Worm (Caenorhabditis elegans) whole organism, L3 larva: ENCODE data around the gene T21C12.4.

Experiments used
- R02D3.7 ChIP-seq: fragments of 150-350 bp; optimal IDR thresholded peaks from 2 replicates; lab custom pipeline; 2014; ENCODE audit warnings: missing biosample characterization, missing genetic modification characterization
- ZK546.5 ChIP-seq: sonication (generic microtip); optimal IDR thresholded peaks from 2 replicates; lab custom pipeline; 2017; ENCODE audit warnings: missing biosample characterization, missing genetic modification characterization
- aly-2 ChIP-seq: fragments of 150-350 bp; optimal IDR thresholded peaks from 2 replicates; lab custom pipeline; 2014; ENCODE audit warnings: missing biosample characterization, missing genetic modification characterization
- ama-1 ChIP-seq: fragments of 150-350 bp; optimal IDR thresholded peaks from 2 replicates; lab custom pipeline; 2018
- ceh-28 ChIP-seq: fragments of 150-350 bp; optimal IDR thresholded peaks from 2 replicates; lab custom pipeline; 2014; ENCODE audit warnings: missing biosample characterization, missing genetic modification reagents, missing genetic modification characterization
- ceh-82 ChIP-seq: fragments of 150-350 bp; optimal IDR thresholded peaks from 2 replicates; lab custom pipeline; 2014; ENCODE audit warnings: missing biosample characterization, missing genetic modification characterization
- daf-12 ChIP-seq: fragments of 150-350 bp; optimal IDR thresholded peaks from 2 replicates; lab custom pipeline; 2014; ENCODE audit warnings: missing biosample characterization, missing genetic modification reagents, missing genetic modification characterization
- egl-27 ChIP-seq: sonication (generic microtip); optimal IDR thresholded peaks from 4 replicates; lab custom pipeline; 2017; ENCODE audit warnings: missing biosample characterization, missing genetic modification reagents, missing genetic modification characterization
- egl-5 ChIP-seq: fragments of 150-350 bp; optimal IDR thresholded peaks from 2 replicates; lab custom pipeline; 2017; ENCODE audit warnings: missing biosample characterization, missing genetic modification reagents, missing genetic modification characterization, inconsistent platforms
- elt-1 ChIP-seq: fragments of 150-350 bp; optimal IDR thresholded peaks from 2 replicates; lab custom pipeline; 2014; ENCODE audit warnings: missing biosample characterization, missing genetic modification characterization
- elt-2 ChIP-seq: sonication (generic microtip); optimal IDR thresholded peaks from 2 replicates; lab custom pipeline; 2016; ENCODE audit warnings: missing genetic modification reagents, mild to moderate bottlenecking, missing genetic modification characterization, missing compliant biosample characterization
- elt-3 ChIP-seq, 3 experiments: fragments of 150-350 bp in 1 of 3; sonication (generic microtip) in 2 of 3; optimal IDR thresholded peaks; 2 replicates in 2 of 3; 4 replicates in 1 of 3; lab custom pipeline; 2014 to 2017; ENCODE audit warnings: missing biosample characterization in 3 of 3, missing genetic modification characterization in 3 of 3
- eor-1 ChIP-seq, 2 experiments: fragments of 150-350 bp; optimal IDR thresholded peaks; 2 replicates each; lab custom pipeline; 2014 to 2018; ENCODE audit warnings: missing biosample characterization in 2 of 2, missing genetic modification characterization in 2 of 2
- fkh-2 ChIP-seq: fragments of 150-350 bp; optimal IDR thresholded peaks from 2 replicates; lab custom pipeline; 2014; ENCODE audit warnings: missing biosample characterization, missing genetic modification reagents, missing genetic modification characterization
- fos-1 ChIP-seq: fragments of 150-350 bp; optimal IDR thresholded peaks from 2 replicates; lab custom pipeline; 2014; ENCODE audit warnings: missing biosample characterization, missing genetic modification characterization
- hmg-11 ChIP-seq: sonication (generic microtip); optimal IDR thresholded peaks from 2 replicates; lab custom pipeline; 2016; ENCODE audit warnings: missing genetic modification characterization, missing compliant biosample characterization
- jun-1 ChIP-seq: fragments of 150-350 bp; optimal IDR thresholded peaks from 2 replicates; lab custom pipeline; 2014; ENCODE audit warnings: missing biosample characterization, missing genetic modification reagents, missing genetic modification characterization
- lsy-12 ChIP-seq: sonication (generic microtip); optimal IDR thresholded peaks from 2 replicates; lab custom pipeline; 2016; ENCODE audit warnings: mild to moderate bottlenecking, missing genetic modification characterization, missing compliant biosample characterization
- mdl-1 ChIP-seq: fragments of 150-350 bp; optimal IDR thresholded peaks from 2 replicates; lab custom pipeline; 2014; ENCODE audit warnings: missing biosample characterization, missing genetic modification characterization
- mml-1 ChIP-seq: fragments of 150-350 bp; sonication (generic microtip); optimal IDR thresholded peaks from 3 replicates; lab custom pipeline; 2014; ENCODE audit warnings: missing biosample characterization, missing genetic modification characterization
- nfya-1 ChIP-seq: sonication (generic microtip); optimal IDR thresholded peaks from 2 replicates; lab custom pipeline; 2017; ENCODE audit warnings: missing genetic modification characterization, mild to moderate bottlenecking, missing compliant biosample characterization, antibody characterized with exemption, moderate library complexity; ENCODE audit not compliant: insufficient read depth
- nhr-12 ChIP-seq: fragments of 150-350 bp; optimal IDR thresholded peaks from 2 replicates; lab custom pipeline; 2014; ENCODE audit warnings: missing biosample characterization, missing genetic modification characterization
- nhr-23 ChIP-seq: fragments of 150-350 bp; optimal IDR thresholded peaks from 2 replicates; lab custom pipeline; 2014; ENCODE audit warnings: missing biosample characterization, missing genetic modification reagents, missing genetic modification characterization
- nhr-25 ChIP-seq: sonication (generic microtip); optimal IDR thresholded peaks from 2 replicates; lab custom pipeline; 2017; ENCODE audit warnings: missing biosample characterization, missing genetic modification characterization
- nhr-28 ChIP-seq: fragments of 150-350 bp; optimal IDR thresholded peaks from 2 replicates; lab custom pipeline; 2014; ENCODE audit warnings: missing biosample characterization, missing genetic modification characterization
- nhr-43 ChIP-seq: sonication (generic microtip); optimal IDR thresholded peaks from 2 replicates; lab custom pipeline; 2016; ENCODE audit warnings: mild to moderate bottlenecking, missing genetic modification characterization, missing compliant biosample characterization; ENCODE audit not compliant: poor library complexity, severe bottlenecking
- nhr-67 ChIP-seq: fragments of 150-350 bp; optimal IDR thresholded peaks from 2 replicates; lab custom pipeline; 2014; ENCODE audit warnings: missing biosample characterization, missing genetic modification characterization
- nhr-77 ChIP-seq: fragments of 150-350 bp; optimal IDR thresholded peaks from 2 replicates; lab custom pipeline; 2014; ENCODE audit warnings: missing biosample characterization, missing genetic modification characterization
- pha-4 ChIP-seq: fragments of 150-350 bp; optimal IDR thresholded peaks from 2 replicates; lab custom pipeline; 2014; ENCODE audit warnings: missing biosample characterization, missing genetic modification reagents, missing genetic modification characterization
- pqm-1 ChIP-seq: fragments of 150-350 bp; optimal IDR thresholded peaks from 2 replicates; lab custom pipeline; 2017; ENCODE audit warnings: missing biosample characterization, missing genetic modification characterization, inconsistent platforms
- sea-2 ChIP-seq: fragments of 150-350 bp; sonication (generic microtip); optimal IDR thresholded peaks from 4 replicates; lab custom pipeline; 2014; ENCODE audit warnings: missing biosample characterization, missing genetic modification reagents, missing genetic modification characterization
- skn-1 ChIP-seq: fragments of 150-350 bp; optimal IDR thresholded peaks from 2 replicates; lab custom pipeline; 2014; ENCODE audit warnings: missing biosample characterization, missing genetic modification characterization
- snpc-4 ChIP-seq: fragments of 150-350 bp; optimal IDR thresholded peaks from 2 replicates; lab custom pipeline; 2014; ENCODE audit warnings: missing biosample characterization, missing genetic modification characterization
- unc-39 ChIP-seq: sonication (generic microtip); optimal IDR thresholded peaks from 4 replicates; lab custom pipeline; 2017; ENCODE audit warnings: missing biosample characterization, missing genetic modification characterization
- unc-62 ChIP-seq: fragments of 150-350 bp; sonication (generic microtip); optimal IDR thresholded peaks from 4 replicates; lab custom pipeline; 2014; ENCODE audit warnings: missing biosample characterization, missing genetic modification reagents, missing genetic modification characterization
- ztf-11 ChIP-seq: fragments of 150-350 bp; optimal IDR thresholded peaks from 2 replicates; lab custom pipeline; 2014; ENCODE audit warnings: missing biosample characterization, missing genetic modification characterization
- ztf-4 ChIP-seq: fragments of 150-350 bp; optimal IDR thresholded peaks from 2 replicates; lab custom pipeline; 2014; ENCODE audit warnings: missing biosample characterization, missing genetic modification characterization

The T21C12.4 gene

DNA sequence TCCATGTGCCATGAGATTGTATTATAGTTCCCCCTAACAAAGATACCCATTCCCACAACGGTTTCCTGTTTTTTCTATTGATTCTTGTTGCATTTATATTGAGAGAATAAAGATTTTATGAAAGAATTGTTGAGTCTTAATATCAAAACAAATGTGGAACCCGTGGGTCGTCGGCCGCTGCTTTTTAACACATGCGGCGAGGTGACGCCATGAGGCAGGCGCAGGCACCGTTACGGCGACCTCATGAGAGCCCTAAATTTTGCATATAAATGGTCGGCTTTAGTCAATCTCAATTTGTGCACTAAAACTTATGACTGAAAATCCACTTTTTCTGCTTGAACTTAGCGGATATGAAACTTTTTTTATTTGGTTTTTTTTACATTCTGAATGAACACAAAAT, 20.3 kb downstream of the T21C12.4 start:
- peak; percentile 10 for TF ChIP-seq nhr-23
- no peak for TF ChIP-seq unc-39 (tag; lab: Kevin White, UChicago)
- TF ChIP-seq nhr-28 (tag; lab: Kevin White, UChicago): no peak
- peak; percentile 2 for TF ChIP-seq elt-2
- TF ChIP-seq nhr-43 (tag; lab: Kevin White, UChicago): peak; percentile 14
- TF ChIP-seq ama-1 (lab: Kevin White, UChicago): peak; percentile 87
- peak; percentile 8 for TF ChIP-seq nhr-25 (tag; lab: Kevin White, UChicago)
- TF ChIP-seq, all 47 proteins: peak for 5

- peak; percentile 72 for TF ChIP-seq nhr-43 (tag; lab: Kevin White, UChicago)
- TF ChIP-seq ama-1 (lab: Kevin White, UChicago): peak; percentile 82
- TF ChIP-seq nhr-77 (tag; lab: Kevin White, UChicago): no peak
- no peak for TF ChIP-seq pha-4
- no peak for TF ChIP-seq hmg-11 (tag; lab: Kevin White, UChicago)
Measured at ce11 chrIII:10537003-10537402, 20.8 kb downstream of the T21C12.4 start.

ce11 chrIII:10536087-10536723, 21.6 kb downstream of the T21C12.4 start:
- TF ChIP-seq R02D3.7 (tag; lab: Kevin White, UChicago) (no peak), snpc-4 (peak; percentile 50), ama-1 (lab: Kevin White, UChicago) (peak; percentile 85)

DNA sequence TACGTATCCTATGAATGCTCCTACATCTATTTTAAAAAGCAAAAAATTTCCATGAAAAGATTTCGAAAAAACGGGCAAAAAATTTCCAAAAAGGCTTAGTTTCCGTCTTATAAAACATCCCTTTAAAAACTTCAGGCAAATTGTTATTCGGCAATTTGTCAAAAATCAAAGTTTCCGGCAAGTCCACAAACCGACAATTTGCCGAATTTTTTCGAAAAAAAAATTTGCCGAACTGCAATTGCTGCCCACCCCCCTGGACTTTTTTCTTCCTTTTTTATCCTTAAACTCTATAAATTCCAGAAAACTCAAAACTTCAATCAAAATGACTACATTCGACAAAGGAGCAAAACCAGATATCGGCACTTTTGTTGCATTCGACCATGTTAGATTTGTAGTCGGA, 22.6 kb downstream of the T21C12.4 start, which contains the start of gene hpd-1:
Gene hpd-1, plus strand, starts transcription at position 301 of the 400 bp plus-strand sequence.
- no peak for TF ChIP-seq eor-1 (tag; optimal IDR thresholded peaks at IDR 0.05; lab: Kevin White, UChicago)
- TF ChIP-seq ceh-28 (tag; lab: Kevin White, UChicago): no peak
- no peak for TF ChIP-seq nhr-67 (tag; lab: Kevin White, UChicago)
- TF ChIP-seq skn-1 (tag; lab: Kevin White, UChicago): no peak
- no peak for TF ChIP-seq aly-2 (tag; lab: Kevin White, UChicago)

ce11 chrIII:10534191-10534590, 23.6 kb downstream of the T21C12.4 start:
- TF ChIP-seq elt-3 (tag; optimal IDR thresholded peaks at IDR 0.05; lab: Kevin White, UChicago) (peak in 1 of 3 experiments; percentile 67), ceh-28 (tag; lab: Kevin White, UChicago) (no peak), nhr-67 (tag; lab: Kevin White, UChicago) (no peak), pqm-1 (tag; lab: Kevin White, UChicago) (peak; percentile 6), unc-39 (tag; lab: Kevin White, UChicago) (no peak), ama-1 (lab: Kevin White, UChicago) (peak; percentile 64), nhr-77 (tag; lab: Kevin White, UChicago) (no peak), elt-1 (no peak), fkh-2 (tag; lab: Kevin White, UChicago) (no peak), nhr-25 (tag; lab: Kevin White, UChicago) (peak; percentile 51), ZK546.5 (tag; lab: Kevin White, UChicago) (no peak), mml-1 (tag; lab: Kevin White, UChicago) (no peak), nhr-23 (peak; percentile 71), ztf-4 (tag; lab: Kevin White, UChicago) (no peak), hmg-11 (tag; lab: Kevin White, UChicago) (no peak), elt-2 (peak; percentile 96), mdl-1 (tag; lab: Kevin White, UChicago) (peak; percentile 56), lsy-12 (tag; lab: Kevin White, UChicago) (peak; percentile 55), nfya-1 (tag; lab: Kevin White, UChicago) (peak; percentile 35), nhr-43 (tag; lab: Kevin White, UChicago) (peak; percentile 84), unc-62 (GFP tag; lab: Kevin White, UChicago) (no peak)

- peak; percentile 16 for TF ChIP-seq fos-1
- TF ChIP-seq elt-3 (tag; optimal IDR thresholded peaks at IDR 0.05; lab: Kevin White, UChicago): peak in 2 of 3 experiments; percentile 32 to 77
- TF ChIP-seq nfya-1 (tag; lab: Kevin White, UChicago): peak; percentile 22
- TF ChIP-seq eor-1 (tag; optimal IDR thresholded peaks at IDR 0.05; lab: Kevin White, UChicago): no peak
- no peak for TF ChIP-seq egl-5
- TF ChIP-seq pqm-1 (tag; lab: Kevin White, UChicago): peak; percentile 94
- TF ChIP-seq elt-2: peak; percentile 95
- no peak for TF ChIP-seq pha-4
- TF ChIP-seq ceh-28 (tag; lab: Kevin White, UChicago): peak; percentile 22
- TF ChIP-seq ceh-82 (tag; lab: Kevin White, UChicago): no peak
- TF ChIP-seq unc-62 (GFP tag; lab: Kevin White, UChicago): no peak
- no peak for TF ChIP-seq egl-27 (tag; lab: Kevin White, UChicago)
- TF ChIP-seq daf-12 (tag; lab: Kevin White, UChicago): no peak
- peak; percentile 43 for TF ChIP-seq nhr-23
- TF ChIP-seq nhr-12: no peak
- no peak for TF ChIP-seq sea-2 (GFP tag; lab: Kevin White, UChicago)
- peak; percentile 40 for TF ChIP-seq nhr-43 (tag; lab: Kevin White, UChicago)
- no peak for TF ChIP-seq snpc-4
- TF ChIP-seq jun-1 (tag; lab: Kevin White, UChicago): peak; percentile 59
- no peak for TF ChIP-seq ztf-11
- peak; percentile 57 for TF ChIP-seq nhr-25 (tag; lab: Kevin White, UChicago)
Measured at ce11 chrIII:10533310-10533709, 24.5 kb downstream of the T21C12.4 start.
